Worm (Caenorhabditis elegans): ENCODE results near the gene tbx-36.

ce11 chrIV:11930572-11930971, 19.8 kb upstream of the tbx-36 start, which contains the start of gene nhx-9:
- TF ChIP-seq pha-4 (GFP tag; IDR thresholded peaks at IDR 0.05) (no peak), pha-4 (tag; optimal IDR thresholded peaks at IDR 0.05) (no peak), unc-62 (GFP tag; optimal IDR thresholded peaks at IDR 0.05 in 1 of 2) (no peak), unc-62 (tag; optimal IDR thresholded peaks at IDR 0.05) (no peak), hlh-11 (tag; optimal IDR thresholded peaks at IDR 0.05) (no peak), fkh-10 (GFP tag; optimal IDR thresholded peaks at IDR 0.05) (no peak), egl-27 (tag; optimal IDR thresholded peaks at IDR 0.05) (no peak), ama-1 (optimal IDR thresholded peaks at IDR 0.05) (no peak), cey-2 (tag; optimal IDR thresholded peaks at IDR 0.05; ENCODE audit: borderline replicate concordance, insufficient read depth) (no peak), zfp-2 (tag; optimal IDR thresholded peaks at IDR 0.05) (no peak), ceh-28 (tag; optimal IDR thresholded peaks at IDR 0.05) (no peak), zip-11 (GFP tag; IDR thresholded peaks at IDR 0.05) (no peak), snpc-4 (tag; optimal IDR thresholded peaks at IDR 0.05) (no peak), daf-19 (GFP tag; conservative IDR thresholded peaks at IDR 0.05) (no peak), madf-5 (GFP tag; IDR thresholded peaks at IDR 0.05) (no peak), unc-130 (GFP tag; optimal IDR thresholded peaks at IDR 0.05) (no peak)

Data from whole organism, L4 larva.